Fruit fly (Drosophila melanogaster): ENCODE results near the gene CG14864.

DNA sequence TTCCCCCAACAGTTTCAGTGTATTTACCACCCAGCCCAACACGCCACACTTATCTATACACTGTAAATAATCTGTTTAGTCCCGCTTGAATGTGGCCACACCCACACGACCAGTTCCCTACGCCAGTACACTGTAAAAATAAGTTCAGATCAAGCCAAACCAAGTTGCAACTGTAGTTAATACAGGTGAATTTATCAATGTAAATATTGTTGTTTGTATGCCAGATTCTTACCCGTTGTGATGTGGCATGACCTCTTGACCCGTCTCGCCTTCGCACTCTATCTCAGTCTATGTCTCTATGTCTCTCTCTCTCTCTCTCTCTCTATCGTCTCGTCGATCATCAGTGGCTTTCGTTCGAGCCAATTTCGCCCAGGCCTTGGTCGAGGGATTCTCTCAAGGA, 45.5 kb upstream of the CG14864 start:
- no peak for TF ChIP-seq eyg (GFP tag; optimal IDR thresholded peaks at IDR 0.05)
- no peak for TF ChIP-seq zen2 (GFP tag; IDR thresholded peaks at IDR 0.05; ENCODE audit: partially characterized antibody)

All from whole organism, embryonic.